Fruit fly (Drosophila melanogaster) whole organism, adult: ENCODE data around the gene CG2444.

Experiments used
- CG11617 ChIP-seq: fragments of 200-800 bp; sonication (Bioruptor generic); optimal IDR thresholded peaks from 2 replicates; lab custom pipeline; 2017; ENCODE audit warnings: mild to moderate bottlenecking, missing biosample characterization, missing genetic modification reagents, missing genetic modification characterization
- CG1620 ChIP-seq: fragments of 200-800 bp; sonication (Bioruptor generic); optimal IDR thresholded peaks from 2 replicates; lab custom pipeline; 2016; ENCODE audit warnings: missing biosample characterization, missing genetic modification characterization
- CG5204 ChIP-seq: fragments of 200-800 bp; sonication (Bioruptor generic); optimal IDR thresholded peaks from 2 replicates; lab custom pipeline; 2016; ENCODE audit warnings: missing biosample characterization, missing genetic modification characterization
- CG7045 ChIP-seq: fragments of 200-800 bp; sonication (Bioruptor generic); optimal IDR thresholded peaks from 2 replicates; lab custom pipeline; 2017; ENCODE audit warnings: missing biosample characterization, mild to moderate bottlenecking, missing genetic modification characterization
- CG7101 ChIP-seq: fragments of 200-800 bp; sonication (Bioruptor generic); optimal IDR thresholded peaks from 2 replicates; lab custom pipeline; 2018; ENCODE audit warnings: missing biosample characterization, mild to moderate bottlenecking, missing genetic modification characterization, moderate library complexity
- Clk ChIP-seq: fragments of 200-800 bp; sonication (Bioruptor generic); optimal IDR thresholded peaks from 2 replicates; lab custom pipeline; 2017; ENCODE audit warnings: missing biosample characterization, missing genetic modification characterization
- Crg-1 ChIP-seq: fragments of 200-800 bp; sonication (Bioruptor generic); optimal IDR thresholded peaks from 2 replicates; lab custom pipeline; 2016; ENCODE audit warnings: missing biosample characterization, missing genetic modification characterization
- Hr96 ChIP-seq: fragments of 200-800 bp; sonication (Bioruptor generic); optimal IDR thresholded peaks from 2 replicates; lab custom pipeline; 2016; ENCODE audit warnings: missing biosample characterization, missing genetic modification characterization
- Mnt ChIP-seq: fragments of 200-800 bp; sonication (Bioruptor generic); optimal IDR thresholded peaks from 2 replicates; lab custom pipeline; 2016; ENCODE audit warnings: missing biosample characterization, mild to moderate bottlenecking, missing genetic modification characterization
- cnc ChIP-seq, 2 experiments: fragments of >200 bp; optimal IDR thresholded peaks; 2 replicates each; lab custom pipeline; 2017
- kay ChIP-seq: fragments of 200-800 bp; sonication (Bioruptor generic); peaks from one replicate; lab custom pipeline; 2016; ENCODE audit warnings: missing biosample characterization, missing genetic modification characterization, borderline replicate concordance
- ovo ChIP-seq: fragments of 200-800 bp; sonication (Bioruptor generic); optimal IDR thresholded peaks from 2 replicates; lab custom pipeline; 2016; ENCODE audit warnings: missing biosample characterization, missing genetic modification characterization
- pad ChIP-seq: fragments of 200-800 bp; sonication (Bioruptor generic); optimal IDR thresholded peaks from 3 replicates; lab custom pipeline; 2017; ENCODE audit warnings: missing biosample characterization, missing genetic modification characterization, mild to moderate bottlenecking, moderate library complexity, missing genetic modification reagents
- toe ChIP-seq: fragments of 200-800 bp; sonication (Bioruptor generic); optimal IDR thresholded peaks from 2 replicates; lab custom pipeline; 2016; ENCODE audit warnings: missing biosample characterization, missing genetic modification characterization

dm6 chrX:11664058-11664457 is 41.0 kb downstream of the CG2444 start:
- TF ChIP-seq Crg-1 (GFP tag; lab: Kevin White, UChicago) (no peak), ovo (GFP tag; lab: Kevin White, UChicago) (no peak), CG5204 (GFP tag; lab: Kevin White, UChicago) (no peak), cnc (optimal IDR thresholded peaks at IDR 0.05; lab: Kevin White, UChicago) (no peak), Mnt (GFP tag; lab: Kevin White, UChicago) (no peak), Clk (GFP tag; lab: Kevin White, UChicago) (no peak), CG1620 (no peak), CG7101 (no peak), kay (no peak), CG11617 (GFP tag; lab: Kevin White, UChicago) (no peak), Hr96 (GFP tag; lab: Kevin White, UChicago) (no peak), CG7045 (GFP tag; lab: Kevin White, UChicago) (no peak), pad (GFP tag; lab: Kevin White, UChicago) (no peak), toe (no peak)
